Fruit fly (Drosophila melanogaster) whole organism, embryonic: ENCODE data around the gene CCAP.

Experiments used
- Ada2b ChIP-seq: fragments of 200-800 bp; sonication (Bioruptor generic); IDR thresholded peaks from 2 replicates; pipeline ENCODE4 v1.3.6; 2022; ENCODE audit warnings: missing biosample characterization, missing genetic modification characterization
- CG10267 ChIP-seq: fragments of 200-800 bp; sonication (Bioruptor generic); optimal IDR thresholded peaks from 2 replicates; lab custom pipeline; 2018; ENCODE audit warnings: missing biosample characterization, mild to moderate bottlenecking, missing genetic modification characterization, moderate library complexity
- CG10565 ChIP-seq: fragments of 200-800 bp; sonication (Bioruptor generic); optimal IDR thresholded peaks from 3 replicates; lab custom pipeline; 2016; ENCODE audit warnings: missing biosample characterization, mild to moderate bottlenecking, missing genetic modification characterization
- CG11085 ChIP-seq: fragments of 200-800 bp; sonication (Bioruptor generic); IDR thresholded peaks from 2 replicates; pipeline ENCODE4 v1.3.6; 2022; ENCODE audit warnings: missing biosample characterization, missing genetic modification characterization
- CG11695 ChIP-seq: fragments of 200-800 bp; sonication (Bioruptor generic); IDR thresholded peaks from 3 replicates; pipeline ENCODE4 v1.3.6; 2022; ENCODE audit warnings: missing biosample characterization, missing genetic modification characterization
- CG12071 ChIP-seq: fragments of 200-800 bp; sonication (Bioruptor generic); optimal IDR thresholded peaks from 3 replicates; lab custom pipeline; 2018; ENCODE audit warnings: missing biosample characterization, mild to moderate bottlenecking, missing genetic modification characterization
- CG12236 ChIP-seq: fragments of 200-800 bp; sonication (Bioruptor generic); optimal IDR thresholded peaks from 2 replicates; lab custom pipeline; 2016; ENCODE audit warnings: missing biosample characterization, missing genetic modification characterization
- CG12744 ChIP-seq: fragments of 200-800 bp; sonication (Bioruptor generic); optimal IDR thresholded peaks from 2 replicates; lab custom pipeline; 2016; ENCODE audit warnings: missing biosample characterization, missing genetic modification characterization
- CG1602 ChIP-seq: fragments of 200-800 bp; sonication (Bioruptor generic); optimal IDR thresholded peaks from 3 replicates; lab custom pipeline; 2016; ENCODE audit warnings: missing biosample characterization, missing genetic modification characterization
- CG17359 ChIP-seq: fragments of 200-800 bp; sonication (Bioruptor generic); optimal IDR thresholded peaks from 3 replicates; lab custom pipeline; 2018; ENCODE audit warnings: missing biosample characterization, mild to moderate bottlenecking, missing genetic modification characterization, moderate library complexity
- CG18476 ChIP-seq: fragments of 200-800 bp; sonication (Bioruptor generic); optimal IDR thresholded peaks from 2 replicates; lab custom pipeline; 2016; ENCODE audit warnings: missing biosample characterization, mild to moderate bottlenecking, missing genetic modification characterization
- CG2199 ChIP-seq: fragments of 200-800 bp; sonication (Bioruptor generic); IDR thresholded peaks from 3 replicates; pipeline ENCODE4 v1.3.6; 2022; ENCODE audit warnings: missing biosample characterization, missing genetic modification characterization
- CG2202 ChIP-seq: fragments of 200-800 bp; sonication (Bioruptor generic); optimal IDR thresholded peaks from 2 replicates; lab custom pipeline; 2018; ENCODE audit warnings: missing biosample characterization, mild to moderate bottlenecking, missing genetic modification characterization
- CG30431 ChIP-seq: fragments of 200-800 bp; sonication (Bioruptor generic); optimal IDR thresholded peaks from 2 replicates; lab custom pipeline; 2017; ENCODE audit warnings: missing biosample characterization, missing genetic modification characterization
- CG31441 ChIP-seq: fragments of 200-800 bp; sonication (Bioruptor generic); IDR thresholded peaks from 2 replicates; pipeline ENCODE4 v1.3.6; 2022; ENCODE audit warnings: missing biosample characterization, missing genetic modification characterization
- CG33213 ChIP-seq: fragments of 200-800 bp; sonication (Bioruptor generic); optimal IDR thresholded peaks from 3 replicates; lab custom pipeline; 2016; ENCODE audit warnings: missing biosample characterization, missing genetic modification characterization
- CG4328 ChIP-seq: fragments of 200-800 bp; sonication (Bioruptor generic); optimal IDR thresholded peaks from 3 replicates; lab custom pipeline; 2017; ENCODE audit warnings: missing biosample characterization, missing genetic modification reagents, missing genetic modification characterization
- CG4707 ChIP-seq: fragments of 200-800 bp; sonication (Bioruptor generic); optimal IDR thresholded peaks from 2 replicates; lab custom pipeline; 2018; ENCODE audit warnings: missing biosample characterization, mild to moderate bottlenecking, missing genetic modification characterization, moderate library complexity
- CG6813 ChIP-seq: fragments of 200-800 bp; sonication (Bioruptor generic); optimal IDR thresholded peaks from 2 replicates; lab custom pipeline; 2017; ENCODE audit warnings: missing biosample characterization, missing genetic modification characterization, mild to moderate bottlenecking, moderate library complexity, missing genetic modification reagents
- CG7372 ChIP-seq: fragments of 200-800 bp; sonication (Bioruptor generic); IDR thresholded peaks from 2 replicates; pipeline ENCODE4 v1.3.6; 2022; ENCODE audit warnings: missing biosample characterization, missing genetic modification characterization
- CG7839 ChIP-seq: fragments of 200-800 bp; sonication (Bioruptor generic); optimal IDR thresholded peaks from 3 replicates; lab custom pipeline; 2018; ENCODE audit warnings: missing biosample characterization, mild to moderate bottlenecking, missing genetic modification characterization, moderate library complexity
- CG7987 ChIP-seq: fragments of 200-800 bp; sonication (Bioruptor generic); optimal IDR thresholded peaks from 2 replicates; lab custom pipeline; 2018; ENCODE audit warnings: missing biosample characterization, mild to moderate bottlenecking, missing genetic modification characterization, moderate library complexity
- CG9437 ChIP-seq: fragments of 200-800 bp; sonication (Bioruptor generic); optimal IDR thresholded peaks from 2 replicates; lab custom pipeline; 2018; ENCODE audit warnings: missing biosample characterization, mild to moderate bottlenecking, missing genetic modification characterization
- CrebB ChIP-seq: fragments of 200-800 bp; sonication (Bioruptor generic); optimal IDR thresholded peaks from 3 replicates; lab custom pipeline; 2018; ENCODE audit warnings: missing biosample characterization, mild to moderate bottlenecking, missing genetic modification characterization
- D19A ChIP-seq: fragments of 200-800 bp; optimal IDR thresholded peaks from 3 replicates; lab custom pipeline; 2019; ENCODE audit warnings: missing biosample characterization, mild to moderate bottlenecking, missing genetic modification characterization, moderate library complexity
- Dip2 ChIP-seq: fragments of 200-800 bp; sonication (Bioruptor generic); IDR thresholded peaks from 2 replicates; pipeline ENCODE4 v1.3.6; 2022; ENCODE audit warnings: missing biosample characterization, missing genetic modification characterization
- E2f1 ChIP-seq: fragments of 200-800 bp; sonication (Bioruptor generic); IDR thresholded peaks from 2 replicates; pipeline ENCODE4 v1.3.6; 2022; ENCODE audit warnings: missing biosample characterization, missing genetic modification characterization
- Fer3 ChIP-seq: fragments of 200-800 bp; sonication (Bioruptor generic); optimal IDR thresholded peaks from 2 replicates; lab custom pipeline; 2018; ENCODE audit warnings: missing biosample characterization, mild to moderate bottlenecking, missing genetic modification characterization, moderate library complexity
- HLH3B ChIP-seq: fragments of 200-800 bp; sonication (Bioruptor generic); IDR thresholded peaks from 2 replicates; pipeline ENCODE4 v1.3.6; 2022; ENCODE audit warnings: missing biosample characterization, missing genetic modification characterization
- Hr39 ChIP-seq: fragments of >200 bp; optimal IDR thresholded peaks from 2 replicates; lab custom pipeline; 2017
- Max ChIP-seq: fragments of 200-800 bp; sonication (Bioruptor generic); optimal IDR thresholded peaks from 2 replicates; lab custom pipeline; 2016; ENCODE audit warnings: missing biosample characterization, mild to moderate bottlenecking, missing genetic modification characterization
- Optix ChIP-seq: fragments of 200-800 bp; sonication (Bioruptor generic); IDR thresholded peaks from 3 replicates; pipeline ENCODE4 v1.3.6; 2022; ENCODE audit warnings: missing biosample characterization, missing genetic modification characterization
- PHDP ChIP-seq: fragments of 200-800 bp; sonication (Bioruptor generic); optimal IDR thresholded peaks from 3 replicates; lab custom pipeline; 2018; ENCODE audit warnings: missing biosample characterization, mild to moderate bottlenecking, missing genetic modification characterization, moderate library complexity
- Sox102F ChIP-seq: fragments of 200-800 bp; sonication (Bioruptor generic); optimal IDR thresholded peaks from 2 replicates; lab custom pipeline; 2018; ENCODE audit warnings: missing biosample characterization, mild to moderate bottlenecking, missing genetic modification characterization, moderate library complexity
- ab ChIP-seq: fragments of 200-800 bp; sonication (Bioruptor generic); optimal IDR thresholded peaks from 2 replicates; lab custom pipeline; 2016; ENCODE audit warnings: missing biosample characterization, missing genetic modification characterization
- cas ChIP-seq: fragments of 200-800 bp; sonication (Bioruptor generic); IDR thresholded peaks from 2 replicates; pipeline ENCODE4 v1.3.6; 2022; ENCODE audit warnings: missing biosample characterization, missing genetic modification characterization
- ci ChIP-seq: fragments of 200-800 bp; sonication (Bioruptor generic); IDR thresholded peaks from 3 replicates; pipeline ENCODE4 v1.3.6; 2022; ENCODE audit warnings: missing biosample characterization, missing genetic modification characterization
- dpn ChIP-seq, 2 experiments: fragments of 200-800 bp; sonication (Bioruptor generic); optimal IDR thresholded peaks; 3 replicates each; lab custom pipeline; 2016; ENCODE audit warnings: missing biosample characterization in 2 of 2, missing genetic modification characterization in 2 of 2
- dysf ChIP-seq: fragments of 200-800 bp; sonication (Bioruptor generic); IDR thresholded peaks from 3 replicates; pipeline ENCODE4 v1.3.6; 2022; ENCODE audit warnings: missing biosample characterization, missing genetic modification characterization
- fd3F ChIP-seq: fragments of 200-800 bp; sonication (Bioruptor generic); optimal IDR thresholded peaks from 2 replicates; lab custom pipeline; 2018; ENCODE audit warnings: missing biosample characterization, mild to moderate bottlenecking, missing genetic modification characterization, moderate library complexity
- fd96Cb ChIP-seq: fragments of 200-800 bp; sonication (Bioruptor generic); optimal IDR thresholded peaks from 2 replicates; lab custom pipeline; 2018; ENCODE audit warnings: missing biosample characterization, mild to moderate bottlenecking, missing genetic modification characterization, moderate library complexity
- gce ChIP-seq: fragments of 200-800 bp; sonication (Bioruptor generic); IDR thresholded peaks from 3 replicates; pipeline ENCODE4 v1.3.6; 2022; ENCODE audit warnings: missing biosample characterization, missing genetic modification characterization
- phol ChIP-seq: fragments of 200-800 bp; sonication (Bioruptor generic); optimal IDR thresholded peaks from 3 replicates; lab custom pipeline; 2018; ENCODE audit warnings: missing biosample characterization, mild to moderate bottlenecking, missing genetic modification characterization, moderate library complexity
- slou ChIP-seq: fragments of 200-800 bp; sonication (Bioruptor generic); optimal IDR thresholded peaks from 3 replicates; lab custom pipeline; 2016; ENCODE audit warnings: missing biosample characterization, missing genetic modification characterization
- sr ChIP-seq: fragments of 200-800 bp; sonication (Bioruptor generic); IDR thresholded peaks from 3 replicates; pipeline ENCODE4 v1.3.6; 2022; ENCODE audit warnings: missing biosample characterization, missing genetic modification characterization
- tap ChIP-seq: fragments of 200-800 bp; optimal IDR thresholded peaks from 3 replicates; lab custom pipeline; 2019; ENCODE audit warnings: missing biosample characterization, mild to moderate bottlenecking, missing genetic modification characterization, moderate library complexity
- tio ChIP-seq: fragments of 200-800 bp; sonication (Bioruptor generic); optimal IDR thresholded peaks from 2 replicates; lab custom pipeline; 2017; ENCODE audit warnings: missing biosample characterization, missing genetic modification characterization, inconsistent platforms
- tll ChIP-seq, 2 experiments: fragments of 200-800 bp in 1 of 2; fragments of >200 bp in 1 of 2; sonication (Bioruptor generic) in 1 of 2; optimal IDR thresholded peaks; 2 replicates each; lab custom pipeline; 2017 to 2019; ENCODE audit warnings: missing biosample characterization in 2 of 2, missing genetic modification characterization in 2 of 2, mild to moderate bottlenecking in 1 of 2, moderate library complexity in 1 of 2
- trem ChIP-seq: fragments of 200-800 bp; optimal IDR thresholded peaks from 3 replicates; lab custom pipeline; 2019; ENCODE audit warnings: missing biosample characterization, mild to moderate bottlenecking, missing genetic modification characterization, moderate library complexity
- yki ChIP-seq: fragments of >200 bp; optimal IDR thresholded peaks from 3 replicates; lab custom pipeline; 2018
- zen2 ChIP-seq: fragments of 200-800 bp; sonication (Bioruptor generic); IDR thresholded peaks from 3 replicates; pipeline ENCODE4 v1.3.6; 2022; ENCODE audit warnings: missing biosample characterization, missing genetic modification characterization; ENCODE audit not compliant: partially characterized antibody

The CCAP gene

DNA sequence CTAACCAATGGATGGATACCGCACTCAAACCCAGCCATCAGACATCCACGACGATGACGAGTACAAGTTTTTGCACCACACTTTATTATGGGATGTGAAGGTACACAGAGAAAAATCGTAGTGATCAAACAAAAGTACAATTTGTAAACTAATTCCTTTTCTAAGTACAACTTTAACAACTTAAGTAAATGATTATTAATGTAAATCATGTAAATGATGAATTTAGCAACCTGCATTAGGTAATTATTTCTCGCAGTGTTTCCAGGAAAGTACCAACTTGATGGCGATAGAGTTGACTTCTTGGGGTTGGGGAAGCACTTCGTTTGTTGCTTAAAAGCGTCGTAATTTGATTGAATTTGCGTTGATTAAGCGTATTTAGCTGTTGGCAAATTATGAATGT is 38.8 kb downstream of the CCAP start (continued):
- peak; percentile 11 for TF ChIP-seq CG18476 (GFP tag; lab: Kevin White, UChicago)
- TF ChIP-seq yki (lab: Kevin White, UChicago) = no peak
- peak; percentile 76 for TF ChIP-seq PHDP (tag; lab: Kevin White, UChicago)
- peak; percentile 57 for TF ChIP-seq tio (GFP tag; lab: Kevin White, UChicago)
- peak; percentile 50 for TF ChIP-seq D19A (tag; lab: Kevin White, UChicago)
- no peak for TF ChIP-seq CG2199 (GFP tag; lab: Robert Waterston, UW)
- TF ChIP-seq Sox102F (GFP tag; lab: Kevin White, UChicago) = peak; percentile 76
- no peak for TF ChIP-seq CG4707 (GFP tag; lab: Kevin White, UChicago)
- TF ChIP-seq HLH3B (GFP tag; lab: Robert Waterston, UW) = peak; percentile 60; the same call in 1 of the 2 replicates
- peak; percentile 43 for TF ChIP-seq fd96Cb (tag; lab: Kevin White, UChicago)
- peak; percentile 37; the same call in 1 of the 3 replicates for TF ChIP-seq Optix (GFP tag; lab: Robert Waterston, UW)
- peak; percentile 48 to 75 for TF ChIP-seq dpn (GFP tag; optimal IDR thresholded peaks at IDR 0.05; lab: Kevin White, UChicago)
- peak; percentile 23 for TF ChIP-seq Max (GFP tag; lab: Kevin White, UChicago)
- peak; percentile 17 for TF ChIP-seq CG30431
- peak; percentile 71 for TF ChIP-seq phol (tag; lab: Kevin White, UChicago)
- TF ChIP-seq CG31441 = peak; percentile 59
- TF ChIP-seq CG4328 (GFP tag; lab: Kevin White, UChicago) = no peak
- TF ChIP-seq ab (GFP tag; lab: Kevin White, UChicago) = no peak
- TF ChIP-seq CG17359 (tag; lab: Kevin White, UChicago) = peak; percentile 77
- TF ChIP-seq CG6813 (GFP tag; lab: Kevin White, UChicago) = peak; percentile 50
- TF ChIP-seq CG33213 (GFP tag; lab: Kevin White, UChicago) = peak; percentile 28
- TF ChIP-seq ci (GFP tag; lab: Robert Waterston, UW) = peak; percentile 88
- TF ChIP-seq dysf = peak; percentile 60; the same call in 2 of the 3 replicates
- 0 out of 2 replicates have a peak, but pooled peaks have one; percentile 34 for TF ChIP-seq E2f1 (GFP tag; lab: Robert Waterston, UW)
- peak; percentile 60 for TF ChIP-seq CrebB (tag; lab: Kevin White, UChicago)
- peak; percentile 63; the same call in 1 of the 2 replicates for TF ChIP-seq Ada2b
- peak; percentile 33; the same call in 1 of the 3 replicates for TF ChIP-seq CG11695 (GFP tag; lab: Robert Waterston, UW)
- TF ChIP-seq CG12236 (GFP tag; lab: Kevin White, UChicago) = no peak
- no peak for TF ChIP-seq sr
- peak; percentile 57 for TF ChIP-seq CG1602 (GFP tag; lab: Kevin White, UChicago)
- TF ChIP-seq CG12071 (GFP tag; lab: Kevin White, UChicago) = peak; percentile 58
- peak; percentile 34 for TF ChIP-seq CG9437 (GFP tag; lab: Kevin White, UChicago)
- no peak for TF ChIP-seq zen2 (GFP tag; lab: Robert Waterston, UW)
- no peak for TF ChIP-seq CG2202
- TF ChIP-seq gce = no peak
- no peak for TF ChIP-seq Dip2 (GFP tag; lab: Robert Waterston, UW)
- TF ChIP-seq tll (GFP tag; optimal IDR thresholded peaks at IDR 0.05; lab: Kevin White, UChicago) = no peak
- TF ChIP-seq CG10565 (GFP tag; lab: Kevin White, UChicago) = no peak
- TF ChIP-seq tap (tag; lab: Kevin White, UChicago) = peak; percentile 55
- peak; percentile 72 for TF ChIP-seq CG7839 (tag; lab: Kevin White, UChicago)
- no peak for TF ChIP-seq cas
- no peak for TF ChIP-seq CG11085 (GFP tag; lab: Robert Waterston, UW)
- TF ChIP-seq fd3F = peak; percentile 64
- TF ChIP-seq Hr39 (lab: Kevin White, UChicago) = no peak
- TF ChIP-seq CG12744 = peak; percentile 2
- peak; percentile 62 for TF ChIP-seq Fer3 (tag; lab: Kevin White, UChicago)
- TF ChIP-seq CG7372 = peak; percentile 35; the same call in 1 of the 2 replicates
- TF ChIP-seq CG7987 = no peak
- TF ChIP-seq slou (GFP tag; lab: Kevin White, UChicago) = peak; percentile 22
- peak; percentile 37 for TF ChIP-seq CG10267
- TF ChIP-seq trem (tag; lab: Kevin White, UChicago) = peak; percentile 14
